Worm (Caenorhabditis elegans): ENCODE results near the gene spe-17.

DNA sequence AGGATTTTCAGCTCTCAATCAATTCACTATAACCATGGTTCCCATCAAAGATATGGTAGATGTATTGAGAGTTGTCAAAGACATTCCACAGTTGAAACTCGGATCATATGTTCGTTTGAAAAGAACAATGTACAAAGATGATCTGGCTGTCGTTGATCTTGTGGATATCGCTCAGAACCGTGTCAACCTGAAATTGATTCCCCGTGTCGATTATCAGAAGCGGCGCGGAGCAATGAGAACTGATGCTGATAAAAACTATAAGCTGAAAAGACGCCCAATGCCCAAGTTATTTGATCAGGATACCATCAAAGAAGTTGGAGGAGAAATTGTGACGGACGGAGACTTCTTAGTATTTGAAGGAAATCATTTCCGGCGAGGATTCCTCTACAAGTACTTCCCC lies 39.2 kb downstream of the spe-17 start:
- TF ChIP-seq ceh-83 (GFP tag; optimal IDR thresholded peaks at IDR 0.05) (no peak), nhr-28 (tag; optimal IDR thresholded peaks at IDR 0.05) (no peak), elt-1 (tag; optimal IDR thresholded peaks at IDR 0.05; ENCODE audit: borderline replicate concordance, insufficient read depth) (no peak), sptf-1 (tag; optimal IDR thresholded peaks at IDR 0.05) (no peak), tbx-8 (GFP tag; optimal IDR thresholded peaks at IDR 0.05) (no peak), unc-62 (GFP tag; optimal IDR thresholded peaks at IDR 0.05) (no peak), nhr-2 (tag; optimal IDR thresholded peaks at IDR 0.05) (no peak), elt-3 (tag; optimal IDR thresholded peaks at IDR 0.05) (no peak), M03D4.4 (tag; optimal IDR thresholded peaks at IDR 0.05) (no peak), pha-4 (tag; optimal IDR thresholded peaks at IDR 0.05) (no peak), ces-1 (GFP tag; optimal IDR thresholded peaks at IDR 0.05) (no peak)
